Worm (Caenorhabditis elegans): ENCODE results near the gene fip-3.

Gene fip-3

DNA sequence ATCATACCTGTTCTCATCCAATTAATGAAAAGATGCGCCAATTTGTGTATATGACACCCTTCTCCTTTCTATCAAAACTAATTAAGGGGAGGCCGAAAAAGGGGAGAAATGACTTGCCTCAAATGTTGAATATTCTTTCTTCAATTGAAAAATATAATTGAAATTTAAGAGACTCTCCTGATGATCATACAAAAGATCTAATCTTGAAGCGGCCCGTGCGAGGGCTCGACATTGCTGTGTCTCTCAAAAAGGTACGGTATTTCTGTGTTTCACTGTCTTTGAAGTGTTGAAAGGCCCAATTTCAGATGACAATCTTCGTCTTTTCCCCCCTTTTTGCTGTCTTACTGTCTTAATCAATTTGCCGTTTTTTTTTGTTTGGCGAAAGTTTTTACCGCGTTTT lies 31.7 kb upstream of the fip-3 start:
- TF ChIP-seq lsy-2 (tag; optimal IDR thresholded peaks at IDR 0.05) (peak in 1 of 2 experiments; percentile 44), pax-3 (tag; optimal IDR thresholded peaks at IDR 0.05) (no peak), nhr-19 (GFP tag; conservative IDR thresholded peaks at IDR 0.05) (no peak), vab-15 (tag; optimal IDR thresholded peaks at IDR 0.05) (no peak), nhr-47 (tag; optimal IDR thresholded peaks at IDR 0.05) (no peak), C04F5.9 (tag; optimal IDR thresholded peaks at IDR 0.05) (no peak), ets-5 (GFP tag; IDR thresholded peaks at IDR 0.05) (no peak), snu-23 (GFP tag; optimal IDR thresholded peaks at IDR 0.05) (no peak), nhr-85 (tag) (peak; percentile 87), hlh-4 (tag; optimal IDR thresholded peaks at IDR 0.05) (no peak), zag-1 (tag; optimal IDR thresholded peaks at IDR 0.05) (no peak), ceh-82 (tag; optimal IDR thresholded peaks at IDR 0.05) (no peak), unc-30 (tag; optimal IDR thresholded peaks at IDR 0.05) (no peak), blmp-1 (tag; optimal IDR thresholded peaks at IDR 0.05) (peak; percentile 49), lin-14 (GFP tag; optimal IDR thresholded peaks at IDR 0.05) (peak; percentile 70), aha-1 (tag; optimal IDR thresholded peaks at IDR 0.05) (no peak)

DNA sequence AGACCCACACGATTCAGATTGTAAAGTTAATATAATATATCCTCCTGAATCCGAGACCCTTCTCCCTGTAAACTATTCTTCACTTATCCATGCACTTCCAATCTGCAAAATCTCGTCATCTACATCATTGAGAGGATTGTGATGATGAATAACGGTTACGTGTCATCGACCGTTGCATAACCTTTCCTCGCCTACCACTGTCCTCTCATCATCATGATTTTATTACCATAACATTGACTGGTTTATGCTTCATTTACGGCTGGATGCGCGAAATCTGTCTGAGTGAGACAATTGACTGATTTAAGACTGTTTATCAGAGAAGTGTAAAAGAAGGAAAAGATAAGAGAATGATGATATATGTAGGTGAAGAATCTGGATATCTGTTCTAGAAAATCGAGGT lies 31.0 kb upstream of the fip-3 start:
- TF ChIP-seq lin-15B (tag; optimal IDR thresholded peaks at IDR 0.05), result no peak
- no peak for TF ChIP-seq ceh-82 (tag; optimal IDR thresholded peaks at IDR 0.05)
- TF ChIP-seq ama-1 (optimal IDR thresholded peaks at IDR 0.05), result no peak

DNA sequence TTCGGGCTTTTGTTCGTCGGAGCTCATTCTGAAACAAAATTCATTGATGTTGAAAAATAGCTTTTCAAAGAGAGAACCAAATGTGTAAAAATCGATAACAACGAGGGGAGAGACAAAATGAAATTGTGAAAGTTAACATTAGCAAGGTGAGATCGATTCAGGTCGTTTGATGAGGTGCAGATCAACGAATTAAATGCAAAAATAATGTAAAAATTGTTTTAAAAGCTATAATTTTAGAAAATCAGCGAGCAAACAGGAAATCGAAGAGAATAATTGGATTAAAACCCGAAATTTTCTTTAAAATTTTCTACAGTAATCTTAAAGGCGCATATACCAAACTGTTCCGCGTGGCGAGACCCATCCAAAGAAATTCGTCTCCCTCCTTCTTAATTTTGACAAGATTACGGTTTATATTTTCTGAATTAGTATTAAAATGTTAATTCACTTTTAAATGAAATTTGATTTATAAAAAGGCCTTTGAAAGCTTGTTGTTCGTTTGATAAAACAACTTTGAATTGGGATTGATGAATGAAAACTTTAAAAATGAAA lies 29.2 kb upstream of the fip-3 start, which contains the start of gene C13G5.2:
Gene C13G5.2 (minus strand): TSS at position 51 of the 549 bp plus-strand sequence.
- no peak for TF ChIP-seq nhr-11 (tag; optimal IDR thresholded peaks at IDR 0.05)
- TF ChIP-seq efl-1 (optimal IDR thresholded peaks at IDR 0.05), result no peak
- TF ChIP-seq efl-1 (GFP tag; optimal IDR thresholded peaks at IDR 0.05 in 1 of 2), result peak in 1 of 2 experiments; percentile 33

DNA sequence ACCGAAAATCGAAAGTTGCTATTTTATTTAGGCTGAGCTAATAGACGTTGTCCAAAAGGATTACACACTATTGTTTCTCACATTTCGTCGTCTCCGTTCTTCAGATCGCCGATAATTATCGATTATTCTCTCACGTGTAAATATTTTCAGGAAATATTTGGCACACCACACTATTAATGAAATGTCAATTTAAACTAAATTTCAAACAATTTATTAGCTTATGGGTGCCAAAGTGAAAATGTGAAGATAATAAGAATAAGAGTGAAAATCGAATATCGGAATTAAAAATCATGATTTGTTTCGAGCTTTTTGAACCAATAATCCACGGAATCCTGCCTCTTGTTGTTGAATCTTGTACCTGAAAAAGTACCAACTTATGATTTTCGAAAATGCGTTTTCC lies 27.3 kb upstream of the fip-3 start, which contains the start of gene C06E1.11:
Gene C06E1.11 (minus strand): TSS at position 101 of the 400 bp plus-strand sequence.
- TF ChIP-seq dsc-1 (tag; optimal IDR thresholded peaks at IDR 0.05) (no peak), efl-1 (optimal IDR thresholded peaks at IDR 0.05) (no peak), efl-1 (GFP tag; optimal IDR thresholded peaks at IDR 0.05 in 1 of 2) (peak in 1 of 2 experiments; percentile 35)

DNA sequence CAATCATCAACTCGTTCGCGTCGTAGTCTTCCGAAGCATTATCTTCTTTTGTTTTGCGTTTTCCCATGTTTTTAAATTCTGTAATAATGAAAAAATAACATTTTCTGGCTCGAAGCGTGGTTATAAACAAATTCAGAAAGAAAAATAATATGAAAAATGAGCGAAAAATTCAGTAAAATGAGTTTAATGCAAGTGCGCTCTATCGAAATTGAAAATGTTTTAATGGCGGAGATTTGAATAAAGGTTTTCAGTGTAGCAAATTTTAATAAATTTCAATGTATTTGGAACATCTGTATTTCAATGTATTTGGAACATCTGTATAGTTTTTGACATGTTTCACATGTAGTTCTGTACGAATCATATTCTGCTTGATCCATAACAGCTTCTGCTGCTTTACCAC lies 25.2 kb upstream of the fip-3 start, which contains the start of gene rha-2:
Gene rha-2 (minus strand): TSS at position 80 of the 400 bp plus-strand sequence.
- TF ChIP-seq mep-1 (tag; optimal IDR thresholded peaks at IDR 0.05) (no peak), isw-1 (GFP tag; IDR thresholded peaks at IDR 0.05) (peak; percentile 12; the same call in 1 of the 2 replicates), mef-2 (tag; optimal IDR thresholded peaks at IDR 0.05) (no peak), ceh-63 (GFP tag; optimal IDR thresholded peaks at IDR 0.05) (no peak), lsy-2 (tag; optimal IDR thresholded peaks at IDR 0.05) (peak; percentile 31 to 72), lin-15B (tag; optimal IDR thresholded peaks at IDR 0.05) (peak; percentile 12), ets-5 (GFP tag; IDR thresholded peaks at IDR 0.05) (no peak), unc-130 (tag; optimal IDR thresholded peaks at IDR 0.05) (no peak), nhr-47 (tag; optimal IDR thresholded peaks at IDR 0.05) (peak; percentile 3), ceh-8 (GFP tag; optimal IDR thresholded peaks at IDR 0.05) (no peak), ceh-90 (tag; optimal IDR thresholded peaks at IDR 0.05) (no peak), nhr-237 (tag; optimal IDR thresholded peaks at IDR 0.05) (no peak), sptf-1 (tag; optimal IDR thresholded peaks at IDR 0.05) (no peak), nhr-20 (tag; optimal IDR thresholded peaks at IDR 0.05) (no peak), mdl-1 (tag; optimal IDR thresholded peaks at IDR 0.05) (no peak), mab-9 (GFP tag; IDR thresholded peaks at IDR 0.05) (no peak), C04F5.9 (tag; optimal IDR thresholded peaks at IDR 0.05) (no peak), lir-3 (tag; optimal IDR thresholded peaks at IDR 0.05; ENCODE audit: poor library complexity) (no peak), nhr-28 (tag; optimal IDR thresholded peaks at IDR 0.05) (no peak), fkh-10 (GFP tag; optimal IDR thresholded peaks at IDR 0.05) (no peak), lin-13 (GFP tag; optimal IDR thresholded peaks at IDR 0.05) (no peak), fkh-8 (tag; optimal IDR thresholded peaks at IDR 0.05) (no peak), nhr-77 (tag; optimal IDR thresholded peaks at IDR 0.05) (no peak), jun-1 (tag; optimal IDR thresholded peaks at IDR 0.05) (no peak), lin-39 (tag; optimal IDR thresholded peaks at IDR 0.05) (peak; percentile 11), egl-27 (tag; optimal IDR thresholded peaks at IDR 0.05) (no peak), tlp-1 (tag; optimal IDR thresholded peaks at IDR 0.05) (no peak), nhr-84 (tag; optimal IDR thresholded peaks at IDR 0.05) (no peak), vab-15 (tag; optimal IDR thresholded peaks at IDR 0.05) (no peak), pag-3 (tag; optimal IDR thresholded peaks at IDR 0.05; ENCODE audit: borderline replicate concordance, insufficient read depth) (no peak)
